Fruit fly (Drosophila melanogaster): ENCODE measurements around the gene CG13308.

CG13308 gene

DNA sequence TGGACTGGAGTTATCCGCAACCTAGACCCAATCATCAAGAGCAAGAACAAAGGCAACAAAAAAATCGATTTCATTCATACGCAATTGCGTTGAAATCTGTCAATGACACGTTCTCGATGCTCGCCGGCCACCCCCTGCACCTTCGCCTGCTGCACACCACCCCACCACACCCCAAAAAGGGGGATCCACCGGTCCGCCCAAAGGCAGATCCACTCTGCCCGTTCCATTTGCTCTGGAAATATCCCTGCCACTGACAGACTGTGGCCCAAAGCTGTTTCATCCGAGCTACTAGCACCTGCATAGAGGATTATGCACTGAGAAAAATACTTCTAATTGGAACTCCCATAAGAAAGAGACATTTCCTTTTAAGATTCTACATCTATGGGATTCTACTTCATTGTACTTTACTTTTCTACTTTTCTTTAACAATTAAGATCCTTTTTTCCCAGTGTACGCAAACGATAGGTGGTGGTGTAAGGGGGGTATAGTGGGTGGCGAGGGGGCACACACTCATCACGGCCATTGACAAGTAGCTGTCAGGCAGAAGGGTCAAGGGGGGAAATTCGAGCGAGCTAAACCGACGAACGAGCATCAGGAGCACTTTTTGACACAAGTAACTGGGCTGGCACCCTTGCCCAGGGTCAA is 15.5 kb downstream of the CG13308 start (continued):
- TF ChIP-seq CG13775 (GFP tag; optimal IDR thresholded peaks at IDR 0.05), result peak; percentile 46
- TF ChIP-seq CG43689 (GFP tag; IDR thresholded peaks at IDR 0.05), result no peak
- peak; percentile 8 for TF ChIP-seq Asciz (GFP tag; optimal IDR thresholded peaks at IDR 0.05)
- peak; percentile 26 for TF ChIP-seq Mad (GFP tag; optimal IDR thresholded peaks at IDR 0.05)
- no peak for TF ChIP-seq prd (optimal IDR thresholded peaks at IDR 0.05)
- TF ChIP-seq prd (GFP tag; IDR thresholded peaks at IDR 0.05), result peak; percentile 58
- TF ChIP-seq CG14710 (tag; optimal IDR thresholded peaks at IDR 0.05), result peak; percentile 52
- TF ChIP-seq CG15269 (tag; optimal IDR thresholded peaks at IDR 0.05), result peak; percentile 34
- no peak for TF ChIP-seq CG10431 (GFP tag; optimal IDR thresholded peaks at IDR 0.05)
- no peak for TF ChIP-seq CG15479 (GFP tag; optimal IDR thresholded peaks at IDR 0.05)
- no peak for TF ChIP-seq CG2129 (GFP tag; IDR thresholded peaks at IDR 0.05; ENCODE audit: partially characterized antibody)
- TF ChIP-seq ssp (GFP tag; IDR thresholded peaks at IDR 0.05), result peak; percentile 26; the same call in 1 of the 2 replicates
- TF ChIP-seq bsh (GFP tag; optimal IDR thresholded peaks at IDR 0.05), result peak; percentile 16 to 80
- no peak for TF ChIP-seq NC2α (GFP tag; optimal IDR thresholded peaks at IDR 0.05)
- peak; percentile 39; the same call in 1 of the 3 replicates for TF ChIP-seq CG7357 (GFP tag; IDR thresholded peaks at IDR 0.05)

DNA sequence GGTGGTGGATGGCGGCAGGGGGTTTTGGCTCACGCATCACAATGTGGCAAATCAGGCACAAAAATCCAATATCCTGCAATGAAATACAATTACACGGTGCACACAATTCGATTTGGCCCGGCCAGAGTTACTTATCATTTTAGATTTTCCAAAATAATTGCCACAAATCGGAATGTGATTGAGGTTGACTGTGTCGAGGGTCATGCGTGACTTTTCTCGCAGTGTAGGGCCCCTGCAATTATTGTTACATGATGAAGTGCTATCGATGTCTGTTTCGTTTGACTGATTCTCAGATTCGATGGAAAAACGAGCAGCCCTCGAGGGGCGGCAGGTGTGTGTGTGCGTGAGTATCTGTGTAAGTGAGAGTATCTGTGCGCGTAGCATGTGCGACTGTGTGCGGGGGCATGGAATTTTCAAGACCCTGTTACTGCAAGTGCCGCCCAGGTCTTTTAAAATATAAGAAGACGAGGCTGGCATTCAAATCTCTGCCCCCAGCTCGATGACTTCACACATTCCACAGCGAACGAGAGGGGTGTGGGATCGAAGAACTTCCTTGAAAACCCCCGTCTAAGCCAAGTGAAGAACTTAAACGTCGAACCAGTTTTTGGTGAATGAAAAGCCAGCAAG is 16.2 kb downstream of the CG13308 start:
- no peak for TF ChIP-seq run (tag; optimal IDR thresholded peaks at IDR 0.05)
- no peak for TF ChIP-seq CG14050 (GFP tag; IDR thresholded peaks at IDR 0.05)
- TF ChIP-seq YL-1 (GFP tag; optimal IDR thresholded peaks at IDR 0.05), result no peak
- peak; percentile 74 for TF ChIP-seq zf30C (GFP tag; optimal IDR thresholded peaks at IDR 0.05)
- no peak for TF ChIP-seq CG1792 (GFP tag; optimal IDR thresholded peaks at IDR 0.05)
- TF ChIP-seq ac (GFP tag; optimal IDR thresholded peaks at IDR 0.05), result no peak
- TF ChIP-seq zfh1 (GFP tag; IDR thresholded peaks at IDR 0.05), result peak; percentile 19; the same call in 1 of the 3 replicates
- no peak for TF ChIP-seq ap (GFP tag; IDR thresholded peaks at IDR 0.05)
- TF ChIP-seq CG11093 (GFP tag; IDR thresholded peaks at IDR 0.05), result no peak
- TF ChIP-seq nerfin-1 (tag; optimal IDR thresholded peaks at IDR 0.05), result peak; percentile 42
- TF ChIP-seq CG7839 (tag; optimal IDR thresholded peaks at IDR 0.05), result no peak
- no peak for TF ChIP-seq CG18599 (GFP tag; optimal IDR thresholded peaks at IDR 0.05)
- no peak for TF ChIP-seq disco-r (GFP tag; optimal IDR thresholded peaks at IDR 0.05)
- TF ChIP-seq ssp (GFP tag; IDR thresholded peaks at IDR 0.05), result no peak
- no peak for TF ChIP-seq CG7786 (GFP tag; optimal IDR thresholded peaks at IDR 0.05)
- TF ChIP-seq Hr39 (optimal IDR thresholded peaks at IDR 0.05), result no peak
- no peak for TF ChIP-seq Dll (GFP tag; IDR thresholded peaks at IDR 0.05; ENCODE audit: partially characterized antibody)
- no peak for TF ChIP-seq D (optimal IDR thresholded peaks at IDR 0.05)
- TF ChIP-seq D (GFP tag; optimal IDR thresholded peaks at IDR 0.05), result no peak
- no peak for TF ChIP-seq ERR (GFP tag; optimal IDR thresholded peaks at IDR 0.05)
- TF ChIP-seq trh (GFP tag; optimal IDR thresholded peaks at IDR 0.05), result no peak
- no peak for TF ChIP-seq CG10366 (GFP tag; IDR thresholded peaks at IDR 0.05)
- TF ChIP-seq Dref (GFP tag; IDR thresholded peaks at IDR 0.05), result no peak
- TF ChIP-seq Med (GFP tag), result peak; percentile 66
- no peak for TF ChIP-seq CG2129 (GFP tag; IDR thresholded peaks at IDR 0.05; ENCODE audit: partially characterized antibody)
- peak; percentile 39 for TF ChIP-seq cg (GFP tag; optimal IDR thresholded peaks at IDR 0.05)
- no peak for TF ChIP-seq HmgZ (tag; optimal IDR thresholded peaks at IDR 0.05)
- peak; percentile 10 for TF ChIP-seq CG1603 (tag; optimal IDR thresholded peaks at IDR 0.05)
- TF ChIP-seq bigmax (GFP tag; optimal IDR thresholded peaks at IDR 0.05), result no peak
- no peak for TF ChIP-seq sob (GFP tag; IDR thresholded peaks at IDR 0.05)
- TF ChIP-seq NFAT (GFP tag; IDR thresholded peaks at IDR 0.05), result no peak
- no peak for TF ChIP-seq Dip2 (GFP tag; IDR thresholded peaks at IDR 0.05)
- TF ChIP-seq gsb-n (tag; optimal IDR thresholded peaks at IDR 0.05), result peak; percentile 33
- TF ChIP-seq sqz (GFP tag; optimal IDR thresholded peaks at IDR 0.05), result no peak
- no peak for TF ChIP-seq dmrt99B (tag; optimal IDR thresholded peaks at IDR 0.05)
- no peak for TF ChIP-seq CG2202 (tag; optimal IDR thresholded peaks at IDR 0.05)
- no peak for TF ChIP-seq CG15479 (GFP tag; optimal IDR thresholded peaks at IDR 0.05)
